Worm (Caenorhabditis elegans) whole organism, young adult: ENCODE measurements around the gene oig-8.
"Not testable (repeated sequence)": the region's sequence is repeated elsewhere in the genome, so short reads cannot be mapped to it uniquely, and the experiment has no call there.

ENCODE experiments used
- F22D6.2 ChIP-seq: sonication (generic microtip); optimal IDR thresholded peaks from 2 replicates; lab custom pipeline; 2016; ENCODE audit warnings: mild to moderate bottlenecking, missing genetic modification characterization, missing compliant biosample characterization
- K11D2.4 ChIP-seq: fragments of 200-800 bp; sonication (Bioruptor generic); IDR thresholded peaks from 2 replicates; pipeline ENCODE4 v1.3.6; 2022; ENCODE audit warnings: missing genetic modification reagents, missing genetic modification characterization, missing compliant biosample characterization
- K12H6.12 ChIP-seq: fragments of 200-800 bp; sonication (Bioruptor generic); optimal IDR thresholded peaks from 2 replicates; lab custom pipeline; 2018; ENCODE audit warnings: mild to moderate bottlenecking, missing genetic modification characterization, missing compliant biosample characterization
- T07F8.4 ChIP-seq: sonication (generic microtip); optimal IDR thresholded peaks from 2 replicates; lab custom pipeline; 2016; ENCODE audit warnings: mild to moderate bottlenecking, missing genetic modification characterization, moderate library complexity, missing compliant biosample characterization
- Y53G8AR.9 ChIP-seq: fragments of 200-800 bp; sonication (Bioruptor generic); conservative IDR thresholded peaks from 2 replicates; pipeline ENCODE4 v1.3.6; 2022; ENCODE audit warnings: missing genetic modification reagents, missing genetic modification characterization, missing compliant biosample characterization
- Y56A3A.18 ChIP-seq: fragments of 200-800 bp; sonication (Bioruptor generic); IDR thresholded peaks from 2 replicates; pipeline ENCODE4 v1.3.6; 2022; ENCODE audit warnings: missing genetic modification reagents, missing genetic modification characterization, missing compliant biosample characterization
- akir-1 ChIP-seq: fragments of 200-800 bp; sonication (Bioruptor generic); optimal IDR thresholded peaks from 2 replicates; lab custom pipeline; 2018; ENCODE audit warnings: mild to moderate bottlenecking, missing genetic modification characterization, moderate library complexity, missing compliant biosample characterization
- aptf-2 ChIP-seq: fragments of 200-800 bp; sonication (Bioruptor generic); conservative IDR thresholded peaks from 2 replicates; pipeline ENCODE4 v1.3.6; 2022; ENCODE audit warnings: missing genetic modification reagents, missing genetic modification characterization, missing compliant biosample characterization
- atf-7 ChIP-seq: sonication (generic microtip); optimal IDR thresholded peaks from 2 replicates; lab custom pipeline; 2017; ENCODE audit warnings: mild to moderate bottlenecking, missing genetic modification characterization, missing compliant biosample characterization
- attf-3 ChIP-seq: fragments of 200-800 bp; sonication (Bioruptor generic); conservative IDR thresholded peaks from 2 replicates; pipeline ENCODE4 v1.3.6; 2022; ENCODE audit warnings: missing genetic modification reagents, missing genetic modification characterization, missing compliant biosample characterization
- bed-2 ChIP-seq: fragments of 200-800 bp; sonication (Bioruptor generic); IDR thresholded peaks from 2 replicates; pipeline ENCODE4 v1.3.6; 2022; ENCODE audit warnings: missing genetic modification reagents, missing genetic modification characterization, missing compliant biosample characterization
- ceh-27 ChIP-seq: fragments of 200-800 bp; sonication (Bioruptor generic); optimal IDR thresholded peaks from 2 replicates; lab custom pipeline; 2018; ENCODE audit warnings: mild to moderate bottlenecking, missing genetic modification characterization, moderate library complexity, missing compliant biosample characterization
- ceh-91 ChIP-seq: fragments of 200-800 bp; sonication (Bioruptor generic); IDR thresholded peaks from 2 replicates; pipeline ENCODE4 v1.3.6; 2022; ENCODE audit warnings: missing genetic modification reagents, missing genetic modification characterization, missing compliant biosample characterization
- die-1 ChIP-seq: sonication (generic microtip); optimal IDR thresholded peaks from 2 replicates; lab custom pipeline; 2016; ENCODE audit warnings: missing genotype, mild to moderate bottlenecking, missing genetic modification characterization, missing compliant biosample characterization
- efl-1 ChIP-seq: fragments of 150-350 bp; optimal IDR thresholded peaks from 2 replicates; lab custom pipeline; 2014; ENCODE audit warnings: missing biosample characterization, missing genetic modification reagents, missing genetic modification characterization
- ekl-4 ChIP-seq: fragments of 200-800 bp; sonication (Bioruptor generic); IDR thresholded peaks from 2 replicates; pipeline ENCODE4 v1.3.6; 2022; ENCODE audit warnings: missing genetic modification reagents, missing genetic modification characterization, missing compliant biosample characterization
- ets-4 ChIP-seq: fragments of 200-800 bp; sonication (Bioruptor generic); optimal IDR thresholded peaks from 2 replicates; lab custom pipeline; 2018; ENCODE audit warnings: mild to moderate bottlenecking, missing genetic modification characterization, missing compliant biosample characterization
- him-1 ChIP-seq: sonication (generic microtip); optimal IDR thresholded peaks from 2 replicates; lab custom pipeline; 2016; ENCODE audit warnings: missing genotype, missing genetic modification reagents, missing genetic modification characterization, missing compliant biosample characterization
- hlh-12 ChIP-seq: sonication (generic microtip); optimal IDR thresholded peaks from 2 replicates; lab custom pipeline; 2016; ENCODE audit warnings: missing genetic modification characterization, missing compliant biosample characterization
- hmg-1.2 ChIP-seq: fragments of 200-800 bp; sonication (Bioruptor generic); IDR thresholded peaks from 2 replicates; pipeline ENCODE4 v1.3.6; 2022; ENCODE audit warnings: missing genetic modification reagents, missing genetic modification characterization, missing compliant biosample characterization
- lin-40 ChIP-seq: sonication (generic microtip); optimal IDR thresholded peaks from 2 replicates; lab custom pipeline; 2016; ENCODE audit warnings: missing genetic modification characterization, mild to moderate bottlenecking, missing compliant biosample characterization, missing genotype, missing genetic modification reagents
- madf-6 ChIP-seq: fragments of 200-800 bp; sonication (Bioruptor generic); IDR thresholded peaks from 2 replicates; pipeline ENCODE4 v1.3.6; 2022; ENCODE audit warnings: missing genetic modification reagents, missing genetic modification characterization, missing compliant biosample characterization
- nfya-1 ChIP-seq: sonication (generic microtip); optimal IDR thresholded peaks from 2 replicates; lab custom pipeline; 2017; ENCODE audit warnings: antibody characterized with exemption, missing compliant biosample characterization, missing genetic modification characterization, borderline replicate concordance; ENCODE audit not compliant: insufficient read depth
- nfya-2 ChIP-seq: fragments of 200-800 bp; sonication (Bioruptor generic); IDR thresholded peaks from 2 replicates; pipeline ENCODE4 v1.3.6; 2022; ENCODE audit warnings: missing genetic modification reagents, missing genetic modification characterization, missing compliant biosample characterization
- nhr-179 ChIP-seq: sonication (generic microtip); optimal IDR thresholded peaks from 2 replicates; lab custom pipeline; 2016; ENCODE audit warnings: mild to moderate bottlenecking, missing genetic modification characterization, missing compliant biosample characterization
- nhr-80 ChIP-seq: sonication (generic microtip); optimal IDR thresholded peaks from 2 replicates; lab custom pipeline; 2016; ENCODE audit warnings: missing genetic modification characterization, missing compliant biosample characterization
- nhr-90 ChIP-seq: sonication (generic microtip); optimal IDR thresholded peaks from 2 replicates; lab custom pipeline; 2016; ENCODE audit warnings: missing genotype, mild to moderate bottlenecking, missing genetic modification characterization, missing compliant biosample characterization
- pha-4 ChIP-seq: fragments of 150-350 bp; sonication (generic microtip); optimal IDR thresholded peaks from 2 replicates; lab custom pipeline; 2014; ENCODE audit warnings: missing biosample characterization, missing genetic modification reagents, missing genetic modification characterization
- rcor-1 ChIP-seq: fragments of 200-800 bp; sonication (Bioruptor generic); IDR thresholded peaks from 2 replicates; pipeline ENCODE4 v1.3.6; 2022; ENCODE audit warnings: missing genetic modification reagents, missing genetic modification characterization, missing compliant biosample characterization
- somi-1 ChIP-seq: fragments of 200-800 bp; sonication (Bioruptor generic); optimal IDR thresholded peaks from 2 replicates; lab custom pipeline; 2018; ENCODE audit warnings: mild to moderate bottlenecking, missing genetic modification characterization, missing compliant biosample characterization
- unc-62 ChIP-seq: fragments of 150-350 bp; optimal IDR thresholded peaks from 2 replicates; lab custom pipeline; 2014; ENCODE audit warnings: missing biosample characterization, missing genetic modification reagents, missing genetic modification characterization
- ztf-18 ChIP-seq: sonication (generic microtip); optimal IDR thresholded peaks from 2 replicates; lab custom pipeline; 2016; ENCODE audit warnings: missing genotype, mild to moderate bottlenecking, missing genetic modification characterization, missing compliant biosample characterization
- ztf-26 ChIP-seq: sonication (generic microtip); optimal IDR thresholded peaks from 2 replicates; lab custom pipeline; 2017; ENCODE audit warnings: missing genetic modification characterization, missing compliant biosample characterization
- ztf-6 ChIP-seq: fragments of 200-800 bp; sonication (Bioruptor generic); IDR thresholded peaks from 2 replicates; pipeline ENCODE4 v1.3.6; 2022; ENCODE audit warnings: missing genetic modification reagents, missing genetic modification characterization, missing compliant biosample characterization

The oig-8 gene

ce11 chrII:6629775-6630174, 19.2 kb downstream of the oig-8 start:
- TF ChIP-seq rcor-1 (no peak), T07F8.4 (no peak), hlh-12 (tag; lab: Kevin White, UChicago) (no peak), ekl-4 (no peak), lin-40 (tag; lab: Kevin White, UChicago) (no peak), attf-3 (GFP tag; lab: Robert Waterston, UW) (no peak), ztf-6 (GFP tag; lab: Robert Waterston, UW) (no peak), nhr-80 (peak; percentile 1), atf-7 (tag; lab: Kevin White, UChicago) (no peak), unc-62 (peak; percentile 88)

DNA sequence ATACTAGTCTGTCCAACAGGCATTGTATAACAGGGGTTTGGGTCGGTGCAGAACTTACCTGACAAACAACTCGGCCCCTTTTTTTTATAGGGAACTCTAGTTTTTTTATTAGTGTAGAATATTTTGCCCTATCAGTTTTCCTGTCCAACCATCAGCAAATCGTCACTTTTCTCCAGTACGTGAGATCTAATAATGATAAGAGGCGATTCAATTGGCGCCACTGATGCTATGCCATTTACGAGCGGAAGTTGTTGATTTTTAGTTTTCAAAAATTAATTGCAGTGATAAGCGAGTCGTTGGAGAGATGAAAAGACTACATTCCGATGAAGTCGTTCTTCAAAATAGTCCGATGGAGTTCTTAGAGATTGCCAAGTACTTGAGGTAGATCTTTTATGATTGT, 20.5 kb downstream of the oig-8 start:
- TF ChIP-seq somi-1 (GFP tag; lab: Kevin White, UChicago) (no peak), nhr-80 (peak; percentile 28)

- not testable (repeated sequence) for TF ChIP-seq ets-4 (GFP tag; lab: Kevin White, UChicago); nhr-179 (tag; lab: Kevin White, UChicago); aptf-2 (GFP tag; lab: Robert Waterston, UW)
These were observed 21.7 kb downstream of the oig-8 start, which contains the start of the genes F54H5.5 and F54H5.2 for ce11 chrII:6627182-6627581. Gene F54H5.5, minus strand, starts transcription at chrII:6627282. Gene F54H5.2, plus strand, starts transcription at chrII:6627484.

DNA sequence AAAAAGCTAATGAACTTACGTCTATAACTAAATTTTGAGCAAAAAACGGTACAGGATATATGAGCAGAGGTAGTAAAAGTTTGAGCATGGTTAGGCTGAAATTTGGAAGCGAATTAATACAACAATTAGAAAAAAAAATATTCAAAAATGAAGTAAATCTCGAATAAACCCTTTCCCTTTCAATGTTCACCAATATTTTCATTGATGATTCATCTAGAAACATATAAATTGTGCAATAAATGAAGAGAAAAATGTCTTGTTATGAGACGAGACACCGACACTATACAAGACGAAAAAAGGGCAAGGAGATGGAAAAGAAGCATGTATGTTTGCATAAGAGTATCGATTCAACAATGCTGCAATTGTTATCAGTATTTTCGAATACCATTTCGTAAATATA, 23.6 kb downstream of the oig-8 start, which contains the start of gene F54H5.14:
Gene F54H5.14 (minus strand): TSS at position 101 of the 400 bp plus-strand sequence.
- TF ChIP-seq ztf-18 (tag; lab: Kevin White, UChicago) (no peak), K12H6.12 (tag; lab: Kevin White, UChicago) (no peak), pha-4 (tag; lab: Kevin White, UChicago) (no peak), die-1 (tag; lab: Kevin White, UChicago) (no peak), nhr-80 (peak; percentile 0)
- TF ChIP-seq, all 124 proteins: peak for 1

- no peak for TF ChIP-seq nhr-90 (tag; lab: Kevin White, UChicago)
- no peak for TF ChIP-seq nfya-2 (GFP tag; lab: Robert Waterston, UW)
- no peak for TF ChIP-seq him-1 (tag; lab: Kevin White, UChicago)
- TF ChIP-seq, all 124 proteins: peak for 0
These were observed 27.0 kb downstream of the oig-8 start, which contains the start of gene F54H5.3 for ce11 chrII:6621886-6622285. Gene F54H5.3, plus strand, starts transcription at chrII:6622186.

DNA sequence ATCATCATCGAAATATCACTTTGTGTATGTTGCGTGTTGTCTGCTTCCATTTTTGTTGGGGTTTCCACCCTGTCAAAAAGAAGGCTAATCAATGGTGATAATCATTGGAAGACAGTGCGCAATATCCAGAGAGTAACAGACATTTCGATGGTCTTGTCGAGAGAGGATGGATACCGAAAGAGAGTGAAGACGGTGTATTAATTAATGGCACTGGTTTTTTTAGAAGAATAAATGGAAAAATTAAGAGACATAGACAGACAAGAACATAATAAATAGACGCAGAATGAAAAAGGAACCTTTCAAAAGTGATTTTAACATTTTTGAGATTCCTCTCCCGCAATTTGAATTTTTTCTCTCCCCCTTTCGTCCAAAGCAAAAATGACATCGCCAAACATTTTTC, 29.9 kb downstream of the oig-8 start:
- no peak for TF ChIP-seq Y53G8AR.9 (GFP tag; lab: Robert Waterston, UW)
- peak; percentile 60; the same call in 1 of the 2 replicates for TF ChIP-seq hmg-1.2 (GFP tag; lab: Robert Waterston, UW)

DNA sequence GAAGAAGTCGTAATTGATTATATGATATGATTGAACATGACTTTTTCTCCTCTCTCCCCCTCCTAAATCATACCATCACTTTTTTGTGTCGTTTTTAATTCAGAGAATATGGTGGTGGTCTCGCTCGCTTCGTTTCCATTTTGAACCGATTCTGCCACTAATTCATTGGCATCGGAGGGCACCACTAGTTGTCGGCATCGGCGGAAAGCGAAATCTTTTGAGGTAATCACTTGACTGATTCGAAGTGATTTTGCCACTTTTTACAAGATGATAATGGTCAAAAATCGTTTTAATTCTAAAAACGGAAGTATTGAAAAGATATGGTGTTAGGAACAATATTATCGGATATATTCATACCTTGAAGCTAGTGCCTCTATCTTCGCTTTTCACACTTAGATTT, 32.2 kb downstream of the oig-8 start, which contains the start of gene klf-3:
Gene klf-3 (plus strand): TSS at position 109 of the 400 bp plus-strand sequence.
- TF ChIP-seq bed-2 (GFP tag; lab: Robert Waterston, UW) (no peak), nfya-1 (no peak), Y56A3A.18 (GFP tag; lab: Robert Waterston, UW) (no peak), ztf-26 (tag; lab: Kevin White, UChicago) (no peak), efl-1 (GFP tag; lab: Kevin White, UChicago) (no peak), K11D2.4 (GFP tag; lab: Robert Waterston, UW) (no peak), lin-40 (tag; lab: Kevin White, UChicago) (no peak), F22D6.2 (tag; lab: Kevin White, UChicago) (no peak), madf-6 (GFP tag; lab: Robert Waterston, UW) (no peak), ceh-91 (GFP tag; lab: Robert Waterston, UW) (no peak), ceh-27 (GFP tag; lab: Kevin White, UChicago) (no peak), akir-1 (no peak)
